Worm (Caenorhabditis elegans) whole organism, L1 larva: Measurements from ENCODE around the gene R160.3.

ENCODE experiments used
- C34B4.2 ChIP-seq: sonication (generic microtip); optimal IDR thresholded peaks from 2 replicates; lab custom pipeline; 2017; ENCODE audit warnings: mild to moderate bottlenecking, missing genetic modification characterization, missing compliant biosample characterization
- F16B12.6 ChIP-seq: fragments of 150-350 bp; optimal IDR thresholded peaks from 2 replicates; lab custom pipeline; 2014; ENCODE audit warnings: missing biosample characterization, missing genetic modification characterization
- aha-1 ChIP-seq: fragments of 150-350 bp; optimal IDR thresholded peaks from 2 replicates; lab custom pipeline; 2014; ENCODE audit warnings: missing biosample characterization, missing genetic modification characterization
- alr-1 ChIP-seq: fragments of 200-800 bp; sonication (Bioruptor generic); optimal IDR thresholded peaks from 2 replicates; lab custom pipeline; 2018; ENCODE audit warnings: borderline replicate concordance, mild to moderate bottlenecking, missing genetic modification characterization, missing compliant biosample characterization
- aly-2 ChIP-seq: fragments of 150-350 bp; optimal IDR thresholded peaks from 2 replicates; lab custom pipeline; 2014; ENCODE audit warnings: missing biosample characterization, missing genetic modification characterization
- blmp-1 ChIP-seq: fragments of 150-350 bp; optimal IDR thresholded peaks from 2 replicates; lab custom pipeline; 2014; ENCODE audit warnings: missing biosample characterization, missing genetic modification characterization
- ceh-8 ChIP-seq: fragments of 200-800 bp; sonication (Bioruptor generic); optimal IDR thresholded peaks from 2 replicates; lab custom pipeline; 2018; ENCODE audit warnings: mild to moderate bottlenecking, missing genetic modification characterization, moderate library complexity, missing compliant biosample characterization
- ceh-88 ChIP-seq: fragments of 200-800 bp; sonication (Bioruptor generic); IDR thresholded peaks from 2 replicates; pipeline ENCODE4 v1.3.6; 2022; ENCODE audit warnings: missing genetic modification characterization, missing compliant biosample characterization
- ceh-90 ChIP-seq: sonication (generic microtip); optimal IDR thresholded peaks from 2 replicates; lab custom pipeline; 2016; ENCODE audit warnings: missing genetic modification characterization, missing compliant biosample characterization
- ces-1 ChIP-seq: fragments of 150-350 bp; optimal IDR thresholded peaks from 2 replicates; lab custom pipeline; 2014; ENCODE audit warnings: missing biosample characterization, missing genetic modification reagents, missing genetic modification characterization
- dpl-1 ChIP-seq, 3 experiments: fragments of 150-350 bp in 2 of 3; sonication (generic microtip) in 1 of 3; optimal IDR thresholded peaks; 2 replicates each; lab custom pipeline; 2014 to 2017; ENCODE audit warnings: missing biosample characterization in 3 of 3, missing genetic modification characterization in 3 of 3, missing genetic modification reagents in 3 of 3
- dsc-1 ChIP-seq: sonication (generic microtip); optimal IDR thresholded peaks from 2 replicates; lab custom pipeline; 2016; ENCODE audit warnings: mild to moderate bottlenecking, missing genetic modification characterization, missing compliant biosample characterization
- efl-1 ChIP-seq, 4 experiments: fragments of 150-350 bp; optimal IDR thresholded peaks in 3 of 4; peaks in 1 of 4; 1 replicate in 1 of 4; 2 replicates in 3 of 4; lab custom pipeline; 2014; ENCODE audit warnings: missing biosample characterization in 2 of 4, missing genetic modification characterization in 2 of 4, missing genetic modification reagents in 2 of 4
- efl-3 ChIP-seq: fragments of 200-800 bp; sonication (Bioruptor generic); optimal IDR thresholded peaks from 2 replicates; lab custom pipeline; 2018; ENCODE audit warnings: mild to moderate bottlenecking, missing genetic modification characterization, missing compliant biosample characterization
- fkh-10 ChIP-seq: sonication (generic microtip); optimal IDR thresholded peaks from 2 replicates; lab custom pipeline; 2017; ENCODE audit warnings: missing biosample characterization, missing genetic modification reagents, missing genetic modification characterization
- fkh-8 ChIP-seq: sonication (generic microtip); optimal IDR thresholded peaks from 2 replicates; lab custom pipeline; 2016; ENCODE audit warnings: mild to moderate bottlenecking, missing genetic modification characterization, missing compliant biosample characterization
- fos-1 ChIP-seq: fragments of 150-350 bp; optimal IDR thresholded peaks from 2 replicates; lab custom pipeline; 2014; ENCODE audit warnings: missing biosample characterization, missing genetic modification characterization
- hlh-17 ChIP-seq: fragments of 200-800 bp; sonication (Bioruptor generic); optimal IDR thresholded peaks from 2 replicates; lab custom pipeline; 2018; ENCODE audit warnings: missing genetic modification characterization, mild to moderate bottlenecking, missing compliant biosample characterization, moderate library complexity, borderline replicate concordance
- hlh-4 ChIP-seq: sonication (generic microtip); optimal IDR thresholded peaks from 2 replicates; lab custom pipeline; 2016; ENCODE audit warnings: mild to moderate bottlenecking, missing genetic modification characterization, missing compliant biosample characterization
- lin-14 ChIP-seq: fragments of 200-800 bp; sonication (Bioruptor generic); optimal IDR thresholded peaks from 2 replicates; lab custom pipeline; 2018; ENCODE audit warnings: mild to moderate bottlenecking, missing genetic modification characterization, moderate library complexity, missing compliant biosample characterization
- lin-15B ChIP-seq: fragments of 150-350 bp; sonication (generic microtip); optimal IDR thresholded peaks from 3 replicates; lab custom pipeline; 2014; ENCODE audit warnings: missing biosample characterization, missing genetic modification characterization
- lin-39 ChIP-seq: fragments of 150-350 bp; optimal IDR thresholded peaks from 2 replicates; lab custom pipeline; 2014; ENCODE audit warnings: missing biosample characterization, missing genetic modification reagents, missing genetic modification characterization
- lsy-2 ChIP-seq, 2 experiments: fragments of 150-350 bp; optimal IDR thresholded peaks; 2 replicates each; lab custom pipeline; 2014; ENCODE audit warnings: missing biosample characterization in 2 of 2, missing genetic modification characterization in 2 of 2
- mdl-1 ChIP-seq, 2 experiments: fragments of 150-350 bp; optimal IDR thresholded peaks; 2 replicates each; lab custom pipeline; 2014 to 2017; ENCODE audit warnings: missing biosample characterization in 2 of 2, missing genetic modification characterization in 2 of 2, inconsistent platforms in 1 of 2
- mep-1 ChIP-seq: fragments of 150-350 bp; optimal IDR thresholded peaks from 2 replicates; lab custom pipeline; 2014; ENCODE audit warnings: missing biosample characterization, missing genetic modification characterization
- nhr-12 ChIP-seq: sonication (generic microtip); optimal IDR thresholded peaks from 2 replicates; lab custom pipeline; 2017; ENCODE audit warnings: missing biosample characterization, missing genetic modification characterization
- nhr-19 ChIP-seq: fragments of 200-800 bp; sonication (Bioruptor generic); conservative IDR thresholded peaks from 2 replicates; pipeline ENCODE4 v1.3.6; 2022; ENCODE audit warnings: missing genetic modification characterization, missing compliant biosample characterization
- nhr-71 ChIP-seq: sonication (generic microtip); optimal IDR thresholded peaks from 2 replicates; lab custom pipeline; 2016; ENCODE audit warnings: mild to moderate bottlenecking, missing genetic modification characterization, moderate library complexity, missing compliant biosample characterization
- nhr-76 ChIP-seq: sonication (generic microtip); optimal IDR thresholded peaks from 2 replicates; lab custom pipeline; 2017; ENCODE audit warnings: missing biosample characterization, missing genetic modification characterization
- nhr-85 ChIP-seq: sonication (generic microtip); peaks from one replicate; lab custom pipeline; 2016; ENCODE audit warnings: missing genetic modification characterization, inconsistent platforms, missing compliant biosample characterization
- pax-3 ChIP-seq: fragments of 200-800 bp; sonication (Bioruptor generic); optimal IDR thresholded peaks from 2 replicates; lab custom pipeline; 2018; ENCODE audit warnings: mild to moderate bottlenecking, missing genetic modification characterization, moderate library complexity, missing compliant biosample characterization
- swsn-7 ChIP-seq: sonication (generic microtip); optimal IDR thresholded peaks from 2 replicates; lab custom pipeline; 2016; ENCODE audit warnings: missing genetic modification characterization, missing compliant biosample characterization
- zip-4 ChIP-seq: fragments of 200-800 bp; sonication (Bioruptor generic); optimal IDR thresholded peaks from 2 replicates; lab custom pipeline; 2018; ENCODE audit warnings: mild to moderate bottlenecking, missing genetic modification characterization, moderate library complexity, missing compliant biosample characterization
- ztf-11 ChIP-seq, 2 experiments: sonication (generic microtip); optimal IDR thresholded peaks; 2 replicates each; lab custom pipeline; 2016 to 2017; ENCODE audit warnings: missing genetic modification characterization in 2 of 2, missing biosample characterization in 1 of 2, missing compliant biosample characterization in 1 of 2

Gene R160.3

DNA sequence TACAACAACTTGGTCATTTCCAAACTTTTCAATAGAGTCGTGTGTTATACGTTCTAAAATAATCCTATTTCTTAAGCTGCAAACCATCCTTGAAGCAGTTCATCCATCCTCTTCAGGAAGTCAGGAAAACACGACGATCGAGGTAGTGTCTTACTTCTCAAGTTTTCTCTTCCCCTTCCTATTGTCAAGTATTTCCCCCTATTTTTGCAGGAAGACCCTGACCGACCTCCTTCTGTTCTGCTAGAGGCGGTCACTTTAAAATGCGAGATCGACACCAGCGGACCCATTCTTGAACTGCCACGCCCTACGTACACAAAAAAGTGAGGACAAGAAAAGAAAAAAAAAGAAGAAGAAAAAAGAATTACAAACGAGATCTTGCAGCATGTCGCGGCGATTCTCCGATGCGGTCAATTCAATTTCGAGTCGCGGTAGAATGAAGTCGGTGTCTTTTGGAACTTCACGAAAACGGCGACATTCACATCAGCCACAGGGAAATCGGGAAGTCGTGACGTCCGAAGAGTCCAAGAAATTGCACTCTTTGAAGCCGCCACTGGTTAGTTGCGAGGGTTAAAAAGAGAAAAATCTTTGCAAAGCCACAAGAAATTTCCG lies 43.2 kb downstream of the R160.3 start:
- TF ChIP-seq ceh-90 (tag; lab: Kevin White, UChicago) (no peak), ces-1 (GFP tag; lab: Kevin White, UChicago) (no peak), lin-14 (GFP tag; lab: Kevin White, UChicago) (peak; percentile 54), dsc-1 (tag; lab: Kevin White, UChicago) (no peak), lsy-2 (tag; optimal IDR thresholded peaks at IDR 0.05; lab: Kevin White, UChicago) (no peak), F16B12.6 (no peak), ceh-88 (GFP tag; lab: Robert Waterston, UW) (no peak), fkh-10 (GFP tag; lab: Kevin White, UChicago) (peak; percentile 64), pax-3 (no peak), alr-1 (tag; lab: Kevin White, UChicago) (no peak), efl-1 (optimal IDR thresholded peaks at IDR 0.05; lab: Kevin White, UChicago) (no peak), efl-1 (GFP tag; optimal IDR thresholded peaks at IDR 0.05 in 1 of 2; lab: Kevin White, UChicago) (peak in 1 of 2 experiments; percentile 88), efl-3 (GFP tag; lab: Kevin White, UChicago) (no peak), nhr-71 (tag; lab: Kevin White, UChicago) (no peak), swsn-7 (tag; lab: Kevin White, UChicago) (no peak), hlh-17 (GFP tag; lab: Kevin White, UChicago) (no peak), C34B4.2 (tag; lab: Kevin White, UChicago) (no peak), fos-1 (no peak), dpl-1 (GFP tag; optimal IDR thresholded peaks at IDR 0.05; lab: Kevin White, UChicago) (no peak)

DNA sequence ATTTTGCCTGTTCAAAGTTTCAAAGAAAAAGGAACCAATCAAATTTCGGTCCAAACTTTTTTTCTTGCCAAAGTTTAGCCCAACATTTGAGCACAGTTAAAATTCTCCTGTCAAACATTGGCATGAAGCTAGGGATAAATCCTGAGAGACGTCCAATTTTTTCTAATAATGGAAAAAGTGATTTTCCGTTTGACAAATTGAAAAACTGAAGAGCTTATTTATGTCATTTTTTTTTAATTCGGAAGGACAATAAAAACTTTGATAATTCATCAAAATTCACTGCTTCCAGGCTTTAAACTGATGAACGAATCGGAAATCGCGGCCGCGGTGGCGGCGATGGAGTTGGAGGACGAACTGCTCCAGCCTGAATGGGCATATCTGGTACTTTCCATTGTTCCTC lies 45.6 kb downstream of the R160.3 start, which contains the start of gene dop-6:
Gene dop-6 (plus strand): TSS at position 301 of the 400 bp plus-strand sequence.
- TF ChIP-seq mdl-1 (tag; optimal IDR thresholded peaks at IDR 0.05; lab: Kevin White, UChicago), result no peak
- TF ChIP-seq nhr-12, result no peak
- no peak for TF ChIP-seq blmp-1 (tag; lab: Kevin White, UChicago)
- no peak for TF ChIP-seq aly-2 (tag; lab: Kevin White, UChicago)
- no peak for TF ChIP-seq dpl-1 (GFP tag; optimal IDR thresholded peaks at IDR 0.05; lab: Kevin White, UChicago)
- TF ChIP-seq nhr-85 (tag; lab: Kevin White, UChicago), result no peak
- no peak for TF ChIP-seq ceh-8 (GFP tag; lab: Kevin White, UChicago)
- TF ChIP-seq lin-39 (tag; lab: Kevin White, UChicago), result no peak
- no peak for TF ChIP-seq mep-1 (tag; lab: Kevin White, UChicago)
- no peak for TF ChIP-seq lin-15B (tag; lab: Kevin White, UChicago)
- TF ChIP-seq ztf-11 (tag; optimal IDR thresholded peaks at IDR 0.05; lab: Kevin White, UChicago), result no peak
- no peak for TF ChIP-seq nhr-19 (GFP tag; lab: Robert Waterston, UW)
- TF ChIP-seq fkh-8 (tag; lab: Kevin White, UChicago), result no peak

DNA sequence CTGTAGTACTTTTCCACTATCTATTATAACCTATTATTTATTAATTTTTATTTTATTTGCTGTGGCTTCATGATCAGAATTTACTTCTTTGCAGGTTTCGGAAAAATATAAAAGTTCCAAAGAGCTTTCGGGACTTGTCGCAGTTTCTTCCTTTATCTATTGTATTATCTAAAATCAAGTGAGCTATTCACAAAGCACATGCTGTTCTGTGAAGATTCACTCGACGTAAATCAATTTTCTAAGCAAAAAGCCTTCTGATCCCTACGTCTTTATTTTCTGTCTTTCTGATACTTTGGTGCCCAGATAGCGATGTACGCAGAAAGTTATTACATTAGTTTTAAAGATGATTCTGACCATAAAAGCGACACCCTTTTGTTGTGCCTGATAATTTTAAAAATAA lies 49.0 kb downstream of the R160.3 start:
- TF ChIP-seq aha-1 (no peak), nhr-76 (tag; lab: Kevin White, UChicago) (no peak), lin-14 (GFP tag; lab: Kevin White, UChicago) (peak; percentile 29), zip-4 (GFP tag; lab: Kevin White, UChicago) (no peak), efl-1 (optimal IDR thresholded peaks at IDR 0.05; lab: Kevin White, UChicago) (no peak), efl-1 (GFP tag; optimal IDR thresholded peaks at IDR 0.05 in 1 of 2; lab: Kevin White, UChicago) (peak in 1 of 2 experiments; percentile 2), fkh-10 (GFP tag; lab: Kevin White, UChicago) (peak; percentile 75), hlh-4 (tag; lab: Kevin White, UChicago) (no peak)
